Fruit fly (Drosophila melanogaster): Measurements from ENCODE around the gene CG17746.

Gene CG17746

dm6 chr3L:3197464-3197863 lies 41.9 kb downstream of the CG17746 start, which contains the start of gene CG14966 (continued):
- peak; percentile 44 for TF ChIP-seq CG2712 (tag; optimal IDR thresholded peaks at IDR 0.05)
- TF ChIP-seq Vsx1 (GFP tag; optimal IDR thresholded peaks at IDR 0.05): no peak
- no peak for TF ChIP-seq sens-2 (GFP tag; IDR thresholded peaks at IDR 0.05)
- peak; percentile 65 for TF ChIP-seq rib (GFP tag; IDR thresholded peaks at IDR 0.05)
- no peak for TF ChIP-seq Hr51 (GFP tag; optimal IDR thresholded peaks at IDR 0.05)
- TF ChIP-seq CG30403 (GFP tag; optimal IDR thresholded peaks at IDR 0.05): peak; percentile 13
- TF ChIP-seq CG16863 (GFP tag; optimal IDR thresholded peaks at IDR 0.05): no peak
- TF ChIP-seq ems (GFP tag; optimal IDR thresholded peaks at IDR 0.05): no peak
- no peak for TF ChIP-seq Hey (tag; optimal IDR thresholded peaks at IDR 0.05)
- no peak for TF ChIP-seq CG4820 (GFP tag; optimal IDR thresholded peaks at IDR 0.05)
- TF ChIP-seq dati (GFP tag; IDR thresholded peaks at IDR 0.05): no peak
- peak; percentile 2 for TF ChIP-seq exex (tag; optimal IDR thresholded peaks at IDR 0.05)
- TF ChIP-seq CG8765 (GFP tag; IDR thresholded peaks at IDR 0.05): no peak
- TF ChIP-seq HLH3B (GFP tag; IDR thresholded peaks at IDR 0.05): no peak
- TF ChIP-seq grn (GFP tag; optimal IDR thresholded peaks at IDR 0.05): peak; percentile 11
- no peak for TF ChIP-seq wdn (GFP tag; IDR thresholded peaks at IDR 0.05)
- no peak for TF ChIP-seq Ravus (GFP tag; IDR thresholded peaks at IDR 0.05)
- peak; percentile 79 for TF ChIP-seq YL-1 (GFP tag; optimal IDR thresholded peaks at IDR 0.05)
- TF ChIP-seq Myb (GFP tag; optimal IDR thresholded peaks at IDR 0.05): peak; percentile 95
- TF ChIP-seq CG4328 (GFP tag; optimal IDR thresholded peaks at IDR 0.05): no peak
- no peak for TF ChIP-seq hkb (optimal IDR thresholded peaks at IDR 0.05)
- no peak for TF ChIP-seq hkb (GFP tag; IDR thresholded peaks at IDR 0.05)
- peak; percentile 31 for TF ChIP-seq CG13424 (tag; optimal IDR thresholded peaks at IDR 0.05)
- 0 out of 3 replicates have a peak, but pooled peaks have one; percentile 24 for TF ChIP-seq CG17361 (GFP tag; IDR thresholded peaks at IDR 0.05)
- TF ChIP-seq dmrt11E (tag; optimal IDR thresholded peaks at IDR 0.05): no peak
- peak; percentile 15 for TF ChIP-seq kah (GFP tag; optimal IDR thresholded peaks at IDR 0.05)
- TF ChIP-seq TFAM (GFP tag; optimal IDR thresholded peaks at IDR 0.05): no peak
- peak; percentile 15 for TF ChIP-seq CG3995 (GFP tag; optimal IDR thresholded peaks at IDR 0.05)
- no peak for TF ChIP-seq da (GFP tag; optimal IDR thresholded peaks at IDR 0.05)
- TF ChIP-seq Scr (GFP tag; IDR thresholded peaks at IDR 0.05; ENCODE audit: partially characterized antibody): peak; percentile 89
- peak; percentile 30 for TF ChIP-seq CG33213 (GFP tag; optimal IDR thresholded peaks at IDR 0.05)
- TF ChIP-seq CG3407 (GFP tag; optimal IDR thresholded peaks at IDR 0.05): no peak
- TF ChIP-seq insv (GFP tag; optimal IDR thresholded peaks at IDR 0.05): no peak
- peak; percentile 91 for TF ChIP-seq unc-4 (GFP tag; IDR thresholded peaks at IDR 0.05; ENCODE audit: partially characterized antibody)
- TF ChIP-seq dimm (GFP tag; IDR thresholded peaks at IDR 0.05): no peak
- TF ChIP-seq Doc2 (GFP tag; IDR thresholded peaks at IDR 0.05): no peak
- TF ChIP-seq CG17612 (GFP tag; IDR thresholded peaks at IDR 0.05): no peak
- peak; percentile 11 for TF ChIP-seq pfk (GFP tag; optimal IDR thresholded peaks at IDR 0.05)
- peak; percentile 15 for TF ChIP-seq Hsf (GFP tag; optimal IDR thresholded peaks at IDR 0.05)
- no peak for TF ChIP-seq CG11093 (GFP tag; IDR thresholded peaks at IDR 0.05)
- TF ChIP-seq gsb-n (tag; optimal IDR thresholded peaks at IDR 0.05): no peak
- peak; percentile 79 for TF ChIP-seq CG34376 (GFP tag; optimal IDR thresholded peaks at IDR 0.05)
- TF ChIP-seq CG2889 (GFP tag; IDR thresholded peaks at IDR 0.05): no peak
- TF ChIP-seq nerfin-1 (tag; optimal IDR thresholded peaks at IDR 0.05): peak; percentile 31
- no peak for TF ChIP-seq tll (GFP tag; optimal IDR thresholded peaks at IDR 0.05)
- no peak for TF ChIP-seq hth (optimal IDR thresholded peaks at IDR 0.05)
- no peak for TF ChIP-seq btn (GFP tag; optimal IDR thresholded peaks at IDR 0.05)
- TF ChIP-seq CG30020 (tag; optimal IDR thresholded peaks at IDR 0.05): peak; percentile 42
- TF ChIP-seq Optix (GFP tag; IDR thresholded peaks at IDR 0.05): no peak
- TF ChIP-seq sr (GFP tag; IDR thresholded peaks at IDR 0.05): no peak
- TF ChIP-seq CG18764 (GFP tag; optimal IDR thresholded peaks at IDR 0.05): no peak
- TF ChIP-seq mam (GFP tag; optimal IDR thresholded peaks at IDR 0.05): peak; percentile 62
- no peak for TF ChIP-seq CG4404 (GFP tag; IDR thresholded peaks at IDR 0.05)

All from whole organism, embryonic.